Worm (Caenorhabditis elegans): Measurements from ENCODE around the gene pro-2.

Gene pro-2

DNA sequence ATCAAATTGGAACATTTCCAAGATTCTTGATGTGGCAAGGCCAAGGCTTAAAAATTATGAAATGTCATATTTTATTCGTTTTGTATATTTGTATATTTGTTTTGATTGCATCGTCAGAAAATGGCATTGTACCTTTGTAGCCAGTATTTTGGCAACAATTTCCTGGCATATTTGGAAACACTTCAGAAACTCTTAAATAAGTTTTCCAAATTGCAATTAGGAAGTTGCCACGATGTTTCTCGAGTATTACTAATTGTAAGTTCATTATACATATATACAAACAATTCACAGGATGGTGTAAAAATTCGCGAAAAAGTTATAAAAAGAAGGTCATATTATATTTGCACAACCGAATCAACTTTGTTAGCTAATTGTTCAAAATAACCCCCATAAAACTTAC is 29.7 kb downstream of the pro-2 start, which contains the start of gene idpp-8:
idpp-8 (plus strand) TSS at position 301 of the 400 bp plus-strand sequence.
- no peak for TF ChIP-seq T22C8.4 (GFP tag; IDR thresholded peaks at IDR 0.05)
- TF ChIP-seq klf-2 (GFP tag; conservative IDR thresholded peaks at IDR 0.05) = no peak
- TF ChIP-seq ref-1 (GFP tag; conservative IDR thresholded peaks at IDR 0.05) = no peak
- no peak for TF ChIP-seq ztf-23 (GFP tag; IDR thresholded peaks at IDR 0.05)
- no peak for TF ChIP-seq flt-1 (GFP tag; IDR thresholded peaks at IDR 0.05)

- TF ChIP-seq ref-1 (GFP tag; conservative IDR thresholded peaks at IDR 0.05) = no peak
- no peak for TF ChIP-seq klf-2 (GFP tag; conservative IDR thresholded peaks at IDR 0.05)
- TF ChIP-seq med-1 (GFP tag; optimal IDR thresholded peaks at IDR 0.05; ENCODE audit: insufficient read depth) = no peak
- no peak for TF ChIP-seq T22C8.4 (GFP tag; IDR thresholded peaks at IDR 0.05)
- no peak for TF ChIP-seq cog-1 (tag; optimal IDR thresholded peaks at IDR 0.05)
- no peak for TF ChIP-seq flt-1 (GFP tag; IDR thresholded peaks at IDR 0.05)
- TF ChIP-seq ztf-23 (GFP tag; IDR thresholded peaks at IDR 0.05) = no peak
- no peak for TF ChIP-seq tab-1 (GFP tag; IDR thresholded peaks at IDR 0.05)
- no peak for TF ChIP-seq ztf-29 (GFP tag; IDR thresholded peaks at IDR 0.05)
Measured at ce11 chrII:10311973-10312372, 32.9 kb downstream of the pro-2 start, which contains the start of gene srlf-34. Gene srlf-34 (plus strand): TSS chrII:10312293.

DNA sequence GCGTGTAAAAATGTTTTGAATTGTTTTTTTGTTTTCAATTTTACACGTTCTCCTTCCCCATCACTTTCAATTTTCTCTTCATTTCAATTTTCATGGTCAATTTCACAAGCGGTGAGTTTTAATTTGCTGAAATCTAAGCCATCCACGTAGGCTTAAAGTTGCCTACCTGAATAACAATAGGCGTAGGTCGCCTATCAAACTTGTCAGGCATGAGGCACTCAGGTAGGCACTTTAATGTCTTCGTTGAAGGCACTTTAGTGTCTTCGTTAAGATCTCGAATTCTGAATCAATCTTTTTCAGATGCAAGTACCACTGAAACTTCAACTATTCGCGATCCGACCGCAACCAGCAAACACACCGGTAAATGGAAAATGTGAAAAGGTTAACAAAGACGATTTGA is 35.6 kb downstream of the pro-2 start, which contains the start of gene ZK970.8:
ZK970.8 (plus strand) TSS at position 301 of the 400 bp plus-strand sequence.
- no peak for TF ChIP-seq flt-1 (GFP tag; IDR thresholded peaks at IDR 0.05)
- no peak for TF ChIP-seq ref-1 (GFP tag; conservative IDR thresholded peaks at IDR 0.05)
- TF ChIP-seq ztf-23 (GFP tag; IDR thresholded peaks at IDR 0.05) = no peak
- TF ChIP-seq klf-2 (GFP tag; conservative IDR thresholded peaks at IDR 0.05) = no peak

ce11 chrII:10308726-10309125 is 36.2 kb downstream of the pro-2 start, which contains the start of gene gcy-4:
Gene gcy-4 (minus strand): TSS chrII:10308826.
- TF ChIP-seq ztf-23 (GFP tag; IDR thresholded peaks at IDR 0.05) (no peak), tab-1 (GFP tag; IDR thresholded peaks at IDR 0.05) (no peak), cog-1 (tag; optimal IDR thresholded peaks at IDR 0.05) (no peak), med-1 (GFP tag; optimal IDR thresholded peaks at IDR 0.05; ENCODE audit: insufficient read depth) (no peak), ref-1 (GFP tag; conservative IDR thresholded peaks at IDR 0.05) (no peak), klf-2 (GFP tag; conservative IDR thresholded peaks at IDR 0.05) (no peak), T22C8.4 (GFP tag; IDR thresholded peaks at IDR 0.05) (no peak), ztf-29 (GFP tag; IDR thresholded peaks at IDR 0.05) (no peak), flt-1 (GFP tag; IDR thresholded peaks at IDR 0.05) (no peak)

DNA sequence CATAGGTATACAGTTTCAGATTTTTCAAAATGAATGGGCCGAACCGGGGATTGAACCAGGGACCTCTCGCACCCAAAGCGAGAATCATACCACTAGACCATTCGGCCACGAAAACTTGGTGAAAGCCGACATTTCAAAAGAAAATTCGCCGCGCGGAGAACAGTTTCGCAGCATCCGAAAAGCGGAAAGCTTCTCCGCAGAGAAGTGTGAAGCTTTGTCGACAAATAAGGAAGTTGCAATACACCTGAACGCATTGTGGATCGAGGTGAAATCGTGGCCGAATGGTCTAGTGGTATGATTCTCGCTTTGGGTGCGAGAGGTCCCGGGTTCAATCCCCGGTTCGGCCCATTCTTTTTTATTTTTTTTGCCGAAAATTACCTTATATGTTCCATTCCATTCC is 40.2 kb downstream of the pro-2 start:
- TF ChIP-seq ztf-23 (GFP tag; IDR thresholded peaks at IDR 0.05) = 0 out of 2 replicates have a peak, but pooled peaks have one; percentile 34
- peak; percentile 78; the same call in 1 of the 2 replicates for TF ChIP-seq tab-1 (GFP tag; IDR thresholded peaks at IDR 0.05)

DNA sequence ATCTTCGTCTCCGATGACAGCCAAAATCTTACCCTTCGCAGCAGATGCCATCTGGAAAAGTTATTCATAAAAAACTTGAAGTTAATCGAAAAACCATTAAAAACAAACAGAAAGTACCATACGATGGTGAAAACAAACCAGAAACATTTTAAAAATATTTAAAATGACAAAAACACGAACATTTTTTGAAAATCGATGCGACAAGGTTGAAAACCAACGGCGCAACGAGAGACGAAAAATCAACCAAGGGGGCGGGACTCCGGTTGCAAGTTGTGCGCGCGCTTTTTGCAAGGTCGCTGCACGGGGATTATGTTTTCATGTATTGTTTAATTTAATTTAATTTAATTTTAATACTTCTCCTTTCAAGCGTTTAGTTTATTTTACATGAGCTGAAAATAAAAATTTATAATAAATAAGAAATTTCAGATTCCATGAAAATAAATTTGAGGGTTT is 41.2 kb downstream of the pro-2 start, which contains the start of gene vha-9:
vha-9 (minus strand) TSS at position 51 of the 453 bp plus-strand sequence.
- TF ChIP-seq med-1 (GFP tag; optimal IDR thresholded peaks at IDR 0.05; ENCODE audit: insufficient read depth) (peak; percentile 62), ztf-23 (GFP tag; IDR thresholded peaks at IDR 0.05) (no peak), cog-1 (tag; optimal IDR thresholded peaks at IDR 0.05) (peak; percentile 7)

- TF ChIP-seq ref-1 (GFP tag; conservative IDR thresholded peaks at IDR 0.05) = no peak
- TF ChIP-seq T22C8.4 (GFP tag; IDR thresholded peaks at IDR 0.05) = no peak
- no peak for TF ChIP-seq ztf-23 (GFP tag; IDR thresholded peaks at IDR 0.05)
- TF ChIP-seq klf-2 (GFP tag; conservative IDR thresholded peaks at IDR 0.05) = no peak
- TF ChIP-seq ztf-29 (GFP tag; IDR thresholded peaks at IDR 0.05) = no peak
- no peak for TF ChIP-seq tab-1 (GFP tag; IDR thresholded peaks at IDR 0.05)
- TF ChIP-seq flt-1 (GFP tag; IDR thresholded peaks at IDR 0.05) = no peak
- TF ChIP-seq med-1 (GFP tag; optimal IDR thresholded peaks at IDR 0.05; ENCODE audit: insufficient read depth) = no peak
- no peak for TF ChIP-seq cog-1 (tag; optimal IDR thresholded peaks at IDR 0.05)
Measured at ce11 chrII:10302646-10303045, 42.3 kb downstream of the pro-2 start, which contains the start of gene clpp-1. Gene clpp-1 (minus strand): TSS chrII:10302842.

- TF ChIP-seq klf-2 (GFP tag; conservative IDR thresholded peaks at IDR 0.05) = 0 out of 2 replicates have a peak, but pooled peaks have one; percentile 65
- TF ChIP-seq tab-1 (GFP tag; IDR thresholded peaks at IDR 0.05) = 0 out of 2 replicates have a peak, but pooled peaks have one; percentile 35
- TF ChIP-seq ztf-23 (GFP tag; IDR thresholded peaks at IDR 0.05) = peak; percentile 63; the same call in 1 of the 2 replicates
- 0 out of 2 replicates have a peak, but pooled peaks have one; percentile 33 for TF ChIP-seq ztf-29 (GFP tag; IDR thresholded peaks at IDR 0.05)
Measured at ce11 chrII:10302141-10302574, 42.8 kb downstream of the pro-2 start.

DNA sequence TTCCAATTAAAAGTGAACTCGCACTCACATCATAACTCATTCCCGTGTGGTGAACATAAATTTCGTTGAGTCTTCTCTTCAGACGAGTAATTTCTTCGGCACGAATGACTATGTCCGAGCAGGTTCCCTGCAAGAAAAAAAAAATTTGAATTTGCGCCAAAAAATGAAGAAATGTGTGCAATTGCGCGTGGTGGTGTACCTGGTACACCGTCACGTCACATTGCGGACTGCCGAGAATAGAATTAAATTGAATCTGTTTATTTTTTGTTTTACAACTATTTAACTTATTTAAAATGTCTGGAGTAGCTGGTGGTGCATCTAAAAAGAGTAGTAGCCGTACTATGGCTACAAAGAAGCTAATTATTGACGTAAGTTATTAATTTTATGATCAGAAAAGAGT is 44.0 kb downstream of the pro-2 start, which contains the start of gene mdt-22:
mdt-22 (plus strand) TSS at position 263 of the 400 bp plus-strand sequence.
- TF ChIP-seq flt-1 (GFP tag; IDR thresholded peaks at IDR 0.05) (peak; percentile 80; the same call in 1 of the 2 replicates), T22C8.4 (GFP tag; IDR thresholded peaks at IDR 0.05) (no peak), cog-1 (tag; optimal IDR thresholded peaks at IDR 0.05) (peak; percentile 46), klf-2 (GFP tag; conservative IDR thresholded peaks at IDR 0.05) (0 out of 2 replicates have a peak, but pooled peaks have one; percentile 67), ztf-29 (GFP tag; IDR thresholded peaks at IDR 0.05) (no peak), ref-1 (GFP tag; conservative IDR thresholded peaks at IDR 0.05) (no peak), tab-1 (GFP tag; IDR thresholded peaks at IDR 0.05) (no peak), ztf-23 (GFP tag; IDR thresholded peaks at IDR 0.05) (peak; percentile 58; the same call in 1 of the 2 replicates), med-1 (GFP tag; optimal IDR thresholded peaks at IDR 0.05; ENCODE audit: insufficient read depth) (no peak)

- no peak for TF ChIP-seq tab-1 (GFP tag; IDR thresholded peaks at IDR 0.05)
- TF ChIP-seq klf-2 (GFP tag; conservative IDR thresholded peaks at IDR 0.05) = no peak
- no peak for TF ChIP-seq ztf-23 (GFP tag; IDR thresholded peaks at IDR 0.05)
- TF ChIP-seq ztf-29 (GFP tag; IDR thresholded peaks at IDR 0.05) = no peak
- no peak for TF ChIP-seq flt-1 (GFP tag; IDR thresholded peaks at IDR 0.05)
- TF ChIP-seq med-1 (GFP tag; optimal IDR thresholded peaks at IDR 0.05; ENCODE audit: insufficient read depth) = no peak
- no peak for TF ChIP-seq T22C8.4 (GFP tag; IDR thresholded peaks at IDR 0.05)
- no peak for TF ChIP-seq cog-1 (tag; optimal IDR thresholded peaks at IDR 0.05)
- TF ChIP-seq ref-1 (GFP tag; conservative IDR thresholded peaks at IDR 0.05) = no peak
Measured at ce11 chrII:10300082-10300749, 44.7 kb downstream of the pro-2 start, which contains the start of gene nep-26. Gene nep-26 (minus strand): TSS chrII:10300132.

Data from whole organism, midembryonic.